Fruit fly (Drosophila melanogaster): ENCODE data around the gene CG1965.
A peak's percentile ranks its signal among the peaks of the same experiment; 100 is the strongest.

DNA sequence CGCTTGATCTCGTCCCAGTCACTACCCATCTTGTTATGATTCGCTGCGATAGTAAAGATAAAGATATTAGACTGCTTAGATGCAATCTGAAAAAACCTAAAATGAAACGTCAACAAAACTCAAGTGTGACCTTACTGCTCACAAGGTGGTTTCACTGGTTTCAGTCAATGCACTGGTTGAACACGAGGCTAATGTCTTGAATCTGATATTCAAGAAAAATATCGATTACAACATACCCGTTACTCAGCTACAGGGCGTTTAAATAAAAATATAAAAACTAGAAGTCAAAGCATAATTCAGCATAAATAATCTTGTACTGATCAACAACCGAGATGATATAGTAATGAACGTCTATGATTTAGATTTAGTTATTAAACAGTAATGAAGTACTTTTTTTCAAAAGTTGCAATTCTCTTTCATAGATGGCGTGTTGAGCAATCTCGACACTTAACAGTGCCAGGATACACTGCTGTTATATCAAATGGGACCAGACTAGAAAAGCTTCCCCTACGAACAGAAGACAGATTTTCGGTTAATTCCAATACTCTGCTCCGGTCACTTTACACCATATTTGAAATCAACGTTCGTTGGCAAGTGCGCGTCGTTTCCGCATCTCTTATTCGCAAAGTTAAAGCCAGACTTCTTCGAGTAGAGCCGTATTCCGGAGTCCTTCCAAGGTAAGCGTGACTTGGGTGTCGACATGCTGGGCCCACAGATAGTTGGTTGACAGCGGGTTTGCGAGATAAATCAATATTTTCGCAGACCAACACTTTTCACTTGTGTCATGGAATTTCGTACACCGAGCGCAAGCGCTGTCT, 7.3 kb downstream of the CG1965 start, which contains the start of the genes Ufl1 and CG1943:
- TF ChIP-seq CTCF (optimal IDR thresholded peaks at IDR 0.05), result peak; percentile 84 to 87
- TF ChIP-seq CG8478 (optimal IDR thresholded peaks at IDR 0.05), result no peak

Measured in S2 (cell line).